Fruit fly (Drosophila melanogaster): Measurements from ENCODE around the gene dmrt99B.

DNA sequence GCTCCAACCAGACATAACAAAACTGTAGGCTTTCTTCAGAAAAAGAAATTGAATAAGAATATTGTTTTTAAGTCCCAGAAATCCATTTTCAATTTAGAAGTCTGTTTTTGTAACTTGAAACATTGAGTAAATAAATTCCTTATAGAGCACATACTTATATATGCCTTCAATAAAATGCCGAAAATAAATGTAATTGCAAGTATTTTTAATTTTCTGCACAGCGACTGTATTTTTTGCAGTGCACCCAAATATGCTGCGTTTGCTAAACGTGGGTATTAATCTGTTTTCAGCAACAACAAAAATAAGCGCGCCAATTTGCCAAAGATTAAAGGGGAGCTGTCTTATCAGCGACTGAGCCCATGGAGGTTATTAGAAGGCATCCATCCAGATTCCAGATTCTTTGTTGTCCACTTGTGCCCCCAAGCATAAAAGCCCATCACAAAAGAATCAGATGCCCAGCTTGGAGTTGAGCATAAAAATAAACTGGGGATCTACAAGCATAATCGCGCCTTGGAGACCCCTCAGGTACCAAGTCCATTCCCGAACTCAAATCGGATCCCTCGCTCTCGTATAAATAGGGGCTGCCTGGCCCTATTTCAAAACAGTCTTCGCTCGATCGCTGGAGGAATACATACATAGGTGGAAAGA lies 21.2 kb upstream of the dmrt99B start, which contains the start of gene Obp99a:
- TF ChIP-seq Atf6 (GFP tag; IDR thresholded peaks at IDR 0.05): no peak
- no peak for TF ChIP-seq Mrtf (GFP tag; IDR thresholded peaks at IDR 0.05)
- no peak for TF ChIP-seq CG14965 (GFP tag; optimal IDR thresholded peaks at IDR 0.05; ENCODE audit: borderline replicate concordance)
- TF ChIP-seq Sox102F (GFP tag; optimal IDR thresholded peaks at IDR 0.05): no peak
- TF ChIP-seq E2f1 (GFP tag; IDR thresholded peaks at IDR 0.05): no peak
- no peak for TF ChIP-seq CG2116 (GFP tag; optimal IDR thresholded peaks at IDR 0.05)
- no peak for TF ChIP-seq CG17802 (tag; optimal IDR thresholded peaks at IDR 0.05)

Measured in whole organism, embryonic.